Fruit fly (Drosophila melanogaster): ENCODE results near the gene CG10802.

Gene CG10802

dm6 chrX:3482119-3483014 lies at the start of gene CG10802, which contains the start of gene CG10804:
Gene CG10802, plus strand, starts transcription at chrX:3482965.
Gene CG10804, minus strand, starts transcription at chrX:3482322.
- TF ChIP-seq usp (GFP tag; optimal IDR thresholded peaks at IDR 0.05) (no peak), Dll (optimal IDR thresholded peaks at IDR 0.05) (no peak), pan (optimal IDR thresholded peaks at IDR 0.05) (no peak), EcR (GFP tag; optimal IDR thresholded peaks at IDR 0.05) (no peak), psq (optimal IDR thresholded peaks at IDR 0.05) (no peak), CG8478 (optimal IDR thresholded peaks at IDR 0.05) (no peak)

DNA sequence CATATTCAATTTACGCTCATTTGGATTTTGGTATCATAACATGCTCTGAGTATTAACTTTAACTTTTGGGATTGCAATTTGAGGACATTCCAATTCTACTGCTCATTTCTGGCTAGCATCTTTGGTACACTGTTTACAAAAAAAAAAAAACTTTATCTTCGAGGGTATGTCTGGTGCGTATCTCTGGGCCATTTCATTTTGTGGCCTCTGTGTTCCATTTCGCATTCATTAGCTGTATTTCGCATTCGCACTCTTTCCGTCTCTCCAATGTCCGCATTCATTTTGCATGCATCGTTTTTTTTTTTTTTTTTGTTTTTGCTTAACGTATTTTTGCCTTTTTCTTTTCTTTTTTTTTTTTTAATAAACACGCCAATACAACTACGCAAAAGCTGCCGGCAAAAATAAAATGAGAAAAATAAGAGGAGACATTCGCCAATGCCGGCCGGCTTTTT lies 49.1 kb upstream of the CG10802 start:
- TF ChIP-seq pan (optimal IDR thresholded peaks at IDR 0.05): peak; percentile 96
- no peak for TF ChIP-seq EcR (GFP tag; optimal IDR thresholded peaks at IDR 0.05)

- no peak for TF ChIP-seq psq (optimal IDR thresholded peaks at IDR 0.05)
- TF ChIP-seq pan (optimal IDR thresholded peaks at IDR 0.05): no peak
- no peak for TF ChIP-seq Dll (optimal IDR thresholded peaks at IDR 0.05)
- no peak for TF ChIP-seq EcR (GFP tag; optimal IDR thresholded peaks at IDR 0.05)
- no peak for TF ChIP-seq CG8478 (optimal IDR thresholded peaks at IDR 0.05)
Measured at dm6 chrX:3435707-3436106, 47.1 kb upstream of the CG10802 start, which contains the start of gene CG14269. Gene CG14269, minus strand, starts transcription at chrX:3435807.

- no peak for TF ChIP-seq usp (GFP tag; optimal IDR thresholded peaks at IDR 0.05)
- TF ChIP-seq pan (optimal IDR thresholded peaks at IDR 0.05): no peak
- no peak for TF ChIP-seq EcR (GFP tag; optimal IDR thresholded peaks at IDR 0.05)
- TF ChIP-seq CG8478 (optimal IDR thresholded peaks at IDR 0.05): no peak
- no peak for TF ChIP-seq Dll (optimal IDR thresholded peaks at IDR 0.05)
- no peak for TF ChIP-seq psq (optimal IDR thresholded peaks at IDR 0.05)
Measured at dm6 chrX:3436183-3436582, 46.6 kb upstream of the CG10802 start.

- TF ChIP-seq psq (optimal IDR thresholded peaks at IDR 0.05) (no peak), EcR (GFP tag; optimal IDR thresholded peaks at IDR 0.05) (no peak), CG8478 (optimal IDR thresholded peaks at IDR 0.05) (no peak), Dll (optimal IDR thresholded peaks at IDR 0.05) (no peak), pan (optimal IDR thresholded peaks at IDR 0.05) (no peak), usp (GFP tag; optimal IDR thresholded peaks at IDR 0.05) (no peak)
Measured at dm6 chrX:3437493-3437892, 45.3 kb upstream of the CG10802 start.

dm6 chrX:3440506-3440905 lies 42.3 kb upstream of the CG10802 start:
- no peak for TF ChIP-seq pan (optimal IDR thresholded peaks at IDR 0.05)
- no peak for TF ChIP-seq Dll (optimal IDR thresholded peaks at IDR 0.05)
- TF ChIP-seq CG8478 (optimal IDR thresholded peaks at IDR 0.05): no peak
- no peak for TF ChIP-seq EcR (GFP tag; optimal IDR thresholded peaks at IDR 0.05)
- no peak for TF ChIP-seq usp (GFP tag; optimal IDR thresholded peaks at IDR 0.05)
- TF ChIP-seq psq (optimal IDR thresholded peaks at IDR 0.05): no peak

dm6 chrX:3442543-3443207 lies 40.1 kb upstream of the CG10802 start:
- TF ChIP-seq EcR (GFP tag; optimal IDR thresholded peaks at IDR 0.05): no peak
- no peak for TF ChIP-seq usp (GFP tag; optimal IDR thresholded peaks at IDR 0.05)
- no peak for TF ChIP-seq pan (optimal IDR thresholded peaks at IDR 0.05)
- no peak for TF ChIP-seq psq (optimal IDR thresholded peaks at IDR 0.05)
- TF ChIP-seq Dll (optimal IDR thresholded peaks at IDR 0.05): no peak
- no peak for TF ChIP-seq CG8478 (optimal IDR thresholded peaks at IDR 0.05)

DNA sequence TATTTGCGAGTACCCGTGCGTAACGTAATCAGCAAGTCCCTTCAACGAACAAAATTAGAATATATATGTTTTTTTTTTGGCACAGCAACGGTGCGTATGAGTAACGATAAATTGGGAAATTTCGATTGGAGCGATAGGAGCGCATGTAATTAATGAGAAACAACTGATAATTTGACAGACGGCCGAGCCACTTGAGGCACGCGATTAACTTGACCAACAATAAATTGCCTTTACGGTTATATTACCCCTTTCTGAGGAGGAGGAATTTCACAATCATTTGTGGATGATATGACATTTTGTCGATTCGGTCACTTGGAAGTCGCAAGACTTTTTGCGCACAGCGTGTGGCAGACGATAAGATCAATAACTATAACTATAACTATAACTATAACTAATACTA lies 38.9 kb upstream of the CG10802 start:
- TF ChIP-seq Dll (optimal IDR thresholded peaks at IDR 0.05): no peak
- no peak for TF ChIP-seq CG8478 (optimal IDR thresholded peaks at IDR 0.05)
- no peak for TF ChIP-seq pan (optimal IDR thresholded peaks at IDR 0.05)
- TF ChIP-seq psq (optimal IDR thresholded peaks at IDR 0.05): no peak
- TF ChIP-seq usp (GFP tag; optimal IDR thresholded peaks at IDR 0.05): no peak
- TF ChIP-seq EcR (GFP tag; optimal IDR thresholded peaks at IDR 0.05): no peak

dm6 chrX:3444800-3445199 lies 38.0 kb upstream of the CG10802 start:
- TF ChIP-seq usp (GFP tag; optimal IDR thresholded peaks at IDR 0.05) (no peak), psq (optimal IDR thresholded peaks at IDR 0.05) (no peak), Dll (optimal IDR thresholded peaks at IDR 0.05) (no peak), EcR (GFP tag; optimal IDR thresholded peaks at IDR 0.05) (no peak), CG8478 (optimal IDR thresholded peaks at IDR 0.05) (no peak), pan (optimal IDR thresholded peaks at IDR 0.05) (no peak)

DNA sequence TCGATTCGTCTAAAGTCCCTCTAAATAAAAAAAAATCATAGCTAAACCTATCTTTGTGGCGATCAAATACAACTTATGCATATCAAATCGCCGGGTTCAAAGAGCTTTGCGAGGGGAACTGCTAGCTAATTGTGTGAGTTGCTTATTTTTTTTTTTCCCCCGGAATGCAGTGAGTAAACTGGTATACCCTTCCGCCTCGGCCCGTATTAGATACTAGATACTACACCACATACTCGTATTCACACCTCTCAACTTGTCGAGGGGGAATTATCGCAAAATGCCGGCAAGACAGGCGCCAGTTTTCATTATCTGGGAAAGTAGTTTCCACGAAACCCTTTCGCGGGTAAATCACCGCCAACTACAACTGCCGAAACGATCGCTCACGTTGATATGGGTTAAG lies 36.6 kb upstream of the CG10802 start:
- TF ChIP-seq usp (GFP tag; optimal IDR thresholded peaks at IDR 0.05) (no peak), CG8478 (optimal IDR thresholded peaks at IDR 0.05) (no peak), Dll (optimal IDR thresholded peaks at IDR 0.05) (no peak), psq (optimal IDR thresholded peaks at IDR 0.05) (no peak), EcR (GFP tag; optimal IDR thresholded peaks at IDR 0.05) (no peak), pan (optimal IDR thresholded peaks at IDR 0.05) (no peak)

DNA sequence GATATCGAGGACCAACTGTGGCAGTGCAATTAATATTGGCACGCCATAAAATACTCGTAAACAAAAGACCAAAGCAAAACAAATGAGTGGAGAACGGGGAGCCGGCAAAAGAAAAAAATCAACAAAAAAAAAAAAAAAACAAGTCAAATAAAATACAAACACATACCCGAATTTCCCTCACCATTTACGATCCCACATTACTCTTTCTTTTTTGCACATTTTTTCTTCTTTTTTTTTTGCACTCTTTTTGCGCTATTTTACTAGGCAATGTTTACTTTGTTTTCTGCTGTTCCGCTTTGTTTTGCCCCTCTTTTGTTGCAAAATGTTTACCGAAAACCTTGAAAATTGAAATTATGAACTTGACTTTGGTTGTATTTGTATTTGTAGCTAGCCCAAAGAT lies 36.1 kb upstream of the CG10802 start:
- TF ChIP-seq pan (optimal IDR thresholded peaks at IDR 0.05): no peak

- TF ChIP-seq Dll (optimal IDR thresholded peaks at IDR 0.05): no peak
- no peak for TF ChIP-seq pan (optimal IDR thresholded peaks at IDR 0.05)
- TF ChIP-seq CG8478 (optimal IDR thresholded peaks at IDR 0.05): no peak
- no peak for TF ChIP-seq psq (optimal IDR thresholded peaks at IDR 0.05)
- TF ChIP-seq usp (GFP tag; optimal IDR thresholded peaks at IDR 0.05): no peak
- no peak for TF ChIP-seq EcR (GFP tag; optimal IDR thresholded peaks at IDR 0.05)
Measured at dm6 chrX:3447718-3448523, 34.8 kb upstream of the CG10802 start.
